Worm (Caenorhabditis elegans) whole organism, L1 larva: ENCODE results near the gene Y55F3AR.2.
A peak's percentile ranks its signal among the peaks of the same experiment; 100 is the strongest.
"Not testable (repeated sequence)": the region's sequence is repeated elsewhere in the genome, so short reads cannot be mapped to it uniquely, and the experiment has no call there.

Experiments used
- C04F5.9 ChIP-seq: sonication (generic microtip); optimal IDR thresholded peaks from 2 replicates; lab custom pipeline; 2016; ENCODE audit warnings: missing genetic modification characterization, missing compliant biosample characterization
- C16A3.4 ChIP-seq: fragments of 150-350 bp; optimal IDR thresholded peaks from 2 replicates; lab custom pipeline; 2014; ENCODE audit warnings: missing biosample characterization, missing genetic modification characterization
- Y116A8C.19 ChIP-seq: sonication (generic microtip); optimal IDR thresholded peaks from 2 replicates; lab custom pipeline; 2016; ENCODE audit warnings: missing compliant biosample characterization, missing genetic modification characterization, borderline replicate concordance
- aly-2 ChIP-seq: fragments of 150-350 bp; optimal IDR thresholded peaks from 2 replicates; lab custom pipeline; 2014; ENCODE audit warnings: missing biosample characterization, missing genetic modification characterization
- blmp-1 ChIP-seq: fragments of 150-350 bp; optimal IDR thresholded peaks from 2 replicates; lab custom pipeline; 2014; ENCODE audit warnings: missing biosample characterization, missing genetic modification characterization
- ceh-82 ChIP-seq, 3 experiments: fragments of 150-350 bp in 1 of 3; sonication (generic microtip) in 2 of 3; optimal IDR thresholded peaks; 2 replicates each; lab custom pipeline; 2014 to 2017; ENCODE audit warnings: missing biosample characterization in 3 of 3, missing genetic modification characterization in 3 of 3
- dpl-1 ChIP-seq, 3 experiments: fragments of 150-350 bp in 2 of 3; sonication (generic microtip) in 1 of 3; optimal IDR thresholded peaks; 2 replicates each; lab custom pipeline; 2014 to 2017; ENCODE audit warnings: missing biosample characterization in 3 of 3, missing genetic modification characterization in 3 of 3, missing genetic modification reagents in 3 of 3
- efl-1 ChIP-seq, 4 experiments: fragments of 150-350 bp; optimal IDR thresholded peaks in 3 of 4; peaks in 1 of 4; 1 replicate in 1 of 4; 2 replicates in 3 of 4; lab custom pipeline; 2014; ENCODE audit warnings: missing biosample characterization in 2 of 4, missing genetic modification characterization in 2 of 4, missing genetic modification reagents in 2 of 4
- egl-13 ChIP-seq: sonication (generic microtip); optimal IDR thresholded peaks from 2 replicates; lab custom pipeline; 2016; ENCODE audit warnings: missing genotype, missing genetic modification reagents, missing genetic modification characterization, missing compliant biosample characterization
- elt-2 ChIP-seq: sonication (generic microtip); optimal IDR thresholded peaks from 2 replicates; lab custom pipeline; 2016; ENCODE audit warnings: missing genetic modification characterization, mild to moderate bottlenecking, inconsistent platforms, missing compliant biosample characterization, missing genetic modification reagents
- ets-5 ChIP-seq: fragments of 200-800 bp; sonication (Bioruptor generic); IDR thresholded peaks from 2 replicates; pipeline ENCODE4 v1.3.6; 2022; ENCODE audit warnings: missing genetic modification characterization, missing compliant biosample characterization
- fkh-8 ChIP-seq: sonication (generic microtip); optimal IDR thresholded peaks from 2 replicates; lab custom pipeline; 2016; ENCODE audit warnings: mild to moderate bottlenecking, missing genetic modification characterization, missing compliant biosample characterization
- hlh-17 ChIP-seq: fragments of 200-800 bp; sonication (Bioruptor generic); optimal IDR thresholded peaks from 2 replicates; lab custom pipeline; 2018; ENCODE audit warnings: missing genetic modification characterization, mild to moderate bottlenecking, missing compliant biosample characterization, moderate library complexity, borderline replicate concordance
- hpl-2 ChIP-seq: fragments of 150-350 bp; optimal IDR thresholded peaks from 2 replicates; lab custom pipeline; 2014; ENCODE audit warnings: missing biosample characterization, missing genetic modification reagents, missing genetic modification characterization
- irx-1 ChIP-seq: sonication (generic microtip); optimal IDR thresholded peaks from 2 replicates; lab custom pipeline; 2016; ENCODE audit warnings: missing genetic modification characterization, missing compliant biosample characterization
- isw-1 ChIP-seq: fragments of 200-800 bp; sonication (Bioruptor generic); IDR thresholded peaks from 2 replicates; pipeline ENCODE4 v1.3.6; 2022; ENCODE audit warnings: missing genetic modification characterization, missing compliant biosample characterization
- lin-14 ChIP-seq: fragments of 200-800 bp; sonication (Bioruptor generic); optimal IDR thresholded peaks from 2 replicates; lab custom pipeline; 2018; ENCODE audit warnings: mild to moderate bottlenecking, missing genetic modification characterization, moderate library complexity, missing compliant biosample characterization
- lin-15B ChIP-seq: fragments of 150-350 bp; sonication (generic microtip); optimal IDR thresholded peaks from 3 replicates; lab custom pipeline; 2014; ENCODE audit warnings: missing biosample characterization, missing genetic modification characterization
- lin-35 ChIP-seq, 2 experiments: fragments of 150-350 bp; optimal IDR thresholded peaks; 2 replicates each; lab custom pipeline; 2014; ENCODE audit warnings: missing biosample characterization in 2 of 2, missing genetic modification characterization in 2 of 2, missing genetic modification reagents in 2 of 2
- lsy-2 ChIP-seq, 2 experiments: fragments of 150-350 bp; optimal IDR thresholded peaks; 2 replicates each; lab custom pipeline; 2014; ENCODE audit warnings: missing biosample characterization in 2 of 2, missing genetic modification characterization in 2 of 2
- mab-9 ChIP-seq: fragments of 200-800 bp; sonication (Bioruptor generic); IDR thresholded peaks from 2 replicates; pipeline ENCODE4 v1.3.6; 2022; ENCODE audit warnings: missing genetic modification reagents, missing genetic modification characterization, missing compliant biosample characterization
- mep-1 ChIP-seq: fragments of 150-350 bp; optimal IDR thresholded peaks from 2 replicates; lab custom pipeline; 2014; ENCODE audit warnings: missing biosample characterization, missing genetic modification characterization
- nhr-19 ChIP-seq: fragments of 200-800 bp; sonication (Bioruptor generic); conservative IDR thresholded peaks from 2 replicates; pipeline ENCODE4 v1.3.6; 2022; ENCODE audit warnings: missing genetic modification characterization, missing compliant biosample characterization
- nhr-20 ChIP-seq: sonication (generic microtip); optimal IDR thresholded peaks from 2 replicates; lab custom pipeline; 2016; ENCODE audit warnings: mild to moderate bottlenecking, missing genetic modification characterization, missing compliant biosample characterization
- nhr-47 ChIP-seq: sonication (generic microtip); optimal IDR thresholded peaks from 2 replicates; lab custom pipeline; 2016; ENCODE audit warnings: mild to moderate bottlenecking, missing genetic modification characterization, moderate library complexity, missing compliant biosample characterization
- nhr-84 ChIP-seq: sonication (generic microtip); optimal IDR thresholded peaks from 2 replicates; lab custom pipeline; 2017; ENCODE audit warnings: missing biosample characterization, missing genetic modification characterization
- nhr-85 ChIP-seq: sonication (generic microtip); peaks from one replicate; lab custom pipeline; 2016; ENCODE audit warnings: missing genetic modification characterization, inconsistent platforms, missing compliant biosample characterization
- rnt-1 ChIP-seq: sonication (generic microtip); optimal IDR thresholded peaks from 2 replicates; lab custom pipeline; 2016; ENCODE audit warnings: mild to moderate bottlenecking, missing genetic modification characterization, moderate library complexity, missing compliant biosample characterization
- skn-1 ChIP-seq: fragments of 150-350 bp; optimal IDR thresholded peaks from 2 replicates; lab custom pipeline; 2014; ENCODE audit warnings: missing biosample characterization, missing genetic modification characterization
- snpc-4 ChIP-seq: fragments of 150-350 bp; optimal IDR thresholded peaks from 2 replicates; lab custom pipeline; 2014; ENCODE audit warnings: missing biosample characterization, missing genetic modification characterization
- snu-23 ChIP-seq: sonication (generic microtip); optimal IDR thresholded peaks from 2 replicates; lab custom pipeline; 2016; ENCODE audit warnings: missing genetic modification characterization, missing compliant biosample characterization
- sox-4 ChIP-seq: sonication (generic microtip); optimal IDR thresholded peaks from 2 replicates; lab custom pipeline; 2016; ENCODE audit warnings: missing genetic modification characterization, missing compliant biosample characterization
- sptf-1 ChIP-seq: fragments of 150-350 bp; optimal IDR thresholded peaks from 2 replicates; lab custom pipeline; 2014; ENCODE audit warnings: missing biosample characterization, missing genetic modification characterization
- swsn-7 ChIP-seq: sonication (generic microtip); optimal IDR thresholded peaks from 2 replicates; lab custom pipeline; 2016; ENCODE audit warnings: missing genetic modification characterization, missing compliant biosample characterization
- tbx-2 ChIP-seq: sonication (generic microtip); optimal IDR thresholded peaks from 2 replicates; lab custom pipeline; 2016; ENCODE audit warnings: missing genetic modification characterization, missing compliant biosample characterization
- tlp-1 ChIP-seq: fragments of 150-350 bp; optimal IDR thresholded peaks from 2 replicates; lab custom pipeline; 2014; ENCODE audit warnings: missing biosample characterization, missing genetic modification characterization
- vab-15 ChIP-seq: sonication (generic microtip); optimal IDR thresholded peaks from 2 replicates; lab custom pipeline; 2017; ENCODE audit warnings: missing genotype, mild to moderate bottlenecking, missing genetic modification characterization, missing compliant biosample characterization
- xbp-1 ChIP-seq: sonication (generic microtip); optimal IDR thresholded peaks from 2 replicates; lab custom pipeline; 2016; ENCODE audit warnings: missing genetic modification characterization, missing compliant biosample characterization
- zip-4 ChIP-seq: fragments of 200-800 bp; sonication (Bioruptor generic); optimal IDR thresholded peaks from 2 replicates; lab custom pipeline; 2018; ENCODE audit warnings: mild to moderate bottlenecking, missing genetic modification characterization, moderate library complexity, missing compliant biosample characterization
- ztf-11 ChIP-seq, 2 experiments: sonication (generic microtip); optimal IDR thresholded peaks; 2 replicates each; lab custom pipeline; 2016 to 2017; ENCODE audit warnings: missing genetic modification characterization in 2 of 2, missing biosample characterization in 1 of 2, missing compliant biosample characterization in 1 of 2

Gene Y55F3AR.2

DNA sequence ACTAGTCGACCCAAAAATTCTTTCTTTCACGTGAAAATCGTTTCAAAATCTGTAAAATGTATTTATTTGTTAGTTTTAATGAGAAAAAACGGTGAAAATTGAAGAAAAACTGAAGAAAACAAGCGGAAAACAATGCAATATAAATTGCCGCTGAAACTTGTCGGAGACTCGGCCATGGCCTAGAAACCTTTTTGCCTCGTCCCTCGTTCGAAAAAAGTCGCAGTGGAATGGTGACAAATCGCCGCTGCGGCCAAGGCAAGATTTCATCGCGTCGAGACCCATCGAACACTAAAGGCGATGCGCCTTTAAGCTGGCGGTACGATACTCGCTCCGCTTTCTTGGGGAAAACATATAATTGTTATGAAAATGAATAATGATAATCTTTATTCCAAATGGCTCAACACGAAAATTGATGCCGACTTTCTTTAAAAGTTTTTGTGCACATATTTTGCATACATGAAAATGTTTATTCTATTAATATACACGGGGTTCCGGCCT is 42.7 kb upstream of the Y55F3AR.2 start, which contains the start of gene Y55F3AM.21:
Gene Y55F3AM.21, minus strand, starts transcription at position 51 of the 498 bp plus-strand sequence.
- TF ChIP-seq sox-4 (tag; lab: Kevin White, UChicago); skn-1; ets-5: not testable (repeated sequence)

DNA sequence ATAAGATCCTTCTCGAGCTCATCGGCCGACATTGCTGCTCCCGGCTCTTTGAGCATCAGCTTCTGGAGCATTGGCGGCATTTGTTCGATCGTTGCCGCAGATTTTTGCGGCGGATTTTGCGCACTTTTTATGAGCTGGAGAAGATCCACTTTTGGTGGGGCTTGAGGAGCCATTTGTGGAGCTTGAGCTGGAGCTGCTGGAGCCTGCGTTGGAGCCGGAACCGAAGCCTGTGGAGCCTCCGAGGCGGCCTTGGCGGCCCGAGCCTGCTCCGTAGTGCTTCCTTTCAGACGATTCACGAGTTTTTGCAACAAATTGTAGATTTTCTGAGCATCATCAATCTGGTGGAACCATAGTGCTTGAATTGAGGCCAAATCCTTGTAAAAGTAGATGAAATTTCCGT is 40.4 kb upstream of the Y55F3AR.2 start:
- no peak for TF ChIP-seq efl-1 (optimal IDR thresholded peaks at IDR 0.05; lab: Kevin White, UChicago)
- TF ChIP-seq efl-1 (GFP tag; optimal IDR thresholded peaks at IDR 0.05 in 1 of 2; lab: Kevin White, UChicago): peak in 1 of 2 experiments; percentile 10
- TF ChIP-seq vab-15 (tag; lab: Kevin White, UChicago): no peak

DNA sequence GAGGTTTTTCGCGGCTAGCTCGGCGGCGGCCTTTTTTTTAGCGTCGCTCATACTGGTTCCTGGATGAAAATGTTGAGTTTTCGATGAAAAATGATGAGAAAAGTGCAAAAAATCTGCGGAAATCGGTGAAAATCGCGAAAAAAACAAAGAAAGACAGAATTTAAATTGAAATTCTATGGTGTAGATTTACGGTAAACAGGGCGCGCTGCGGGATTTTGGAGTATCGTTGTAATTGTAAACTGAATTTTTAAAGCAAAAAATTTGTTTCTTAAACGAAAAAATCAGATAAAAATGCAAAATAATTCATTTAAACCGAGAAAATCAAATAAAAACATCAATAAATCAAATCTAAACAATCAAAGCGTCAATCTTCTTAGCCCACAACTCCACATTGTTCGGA is 39.6 kb upstream of the Y55F3AR.2 start, which contains the start of gene dcap-1:
Gene dcap-1, minus strand, starts transcription at position 59 of the 400 bp plus-strand sequence.
- TF ChIP-seq efl-1 (optimal IDR thresholded peaks at IDR 0.05; lab: Kevin White, UChicago) (peak; percentile 48 to 63), efl-1 (GFP tag; optimal IDR thresholded peaks at IDR 0.05 in 1 of 2; lab: Kevin White, UChicago) (peak; percentile 60 to 91), snu-23 (GFP tag; lab: Kevin White, UChicago) (peak; percentile 53), ets-5 (no peak), lin-15B (tag; lab: Kevin White, UChicago) (peak; percentile 2), nhr-20 (tag; lab: Kevin White, UChicago) (peak; percentile 2), C04F5.9 (peak; percentile 45), lin-14 (GFP tag; lab: Kevin White, UChicago) (no peak), swsn-7 (tag; lab: Kevin White, UChicago) (peak; percentile 31), C16A3.4 (peak; percentile 12), lsy-2 (tag; optimal IDR thresholded peaks at IDR 0.05; lab: Kevin White, UChicago) (peak; percentile 49 to 69), nhr-47 (peak; percentile 51), isw-1 (GFP tag; lab: Robert Waterston, UW) (peak; percentile 20; the same call in 1 of the 2 replicates), snpc-4 (tag; lab: Kevin White, UChicago) (peak; percentile 19), rnt-1 (tag; lab: Kevin White, UChicago) (peak; percentile 6), tbx-2 (tag; lab: Kevin White, UChicago) (peak; percentile 29), tlp-1 (tag; lab: Kevin White, UChicago) (no peak), ztf-11 (tag; optimal IDR thresholded peaks at IDR 0.05; lab: Kevin White, UChicago) (no peak), aly-2 (peak; percentile 7), blmp-1 (tag; lab: Kevin White, UChicago) (peak; percentile 21), lin-35 (GFP tag; optimal IDR thresholded peaks at IDR 0.05; lab: Kevin White, UChicago) (peak; percentile 46 to 59), ceh-82 (tag; optimal IDR thresholded peaks at IDR 0.05; lab: Kevin White, UChicago) (peak in 2 of 3 experiments; percentile 36 to 53), dpl-1 (GFP tag; optimal IDR thresholded peaks at IDR 0.05; lab: Kevin White, UChicago) (peak; percentile 26 to 62 (median 47)), mep-1 (tag; lab: Kevin White, UChicago) (no peak), hlh-17 (GFP tag; lab: Kevin White, UChicago) (no peak), nhr-19 (0 out of 2 replicates have a peak, but pooled peaks have one; percentile 20), nhr-85 (tag; lab: Kevin White, UChicago) (peak; percentile 74), xbp-1 (peak; percentile 37), irx-1 (tag; lab: Kevin White, UChicago) (no peak)

DNA sequence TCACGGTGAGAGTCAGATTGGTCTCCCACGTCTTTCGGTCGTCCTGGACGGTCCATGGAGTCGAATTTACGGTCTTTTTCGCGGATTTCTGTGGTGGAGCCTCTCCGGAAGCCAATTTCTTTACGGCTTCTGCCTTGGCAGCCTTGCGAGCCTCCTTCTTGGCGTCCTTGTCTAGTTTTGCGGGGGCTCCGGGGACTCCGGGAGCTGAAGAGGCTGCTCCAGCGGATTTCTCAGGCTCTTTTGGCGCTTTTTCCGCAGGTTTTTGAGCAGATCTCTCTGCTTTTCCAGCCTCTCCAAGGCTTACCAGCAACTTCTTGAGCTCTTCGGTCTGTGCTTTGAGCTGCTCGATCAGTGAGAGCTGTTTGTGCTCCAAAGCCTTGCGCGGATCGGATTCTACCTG is 38.6 kb upstream of the Y55F3AR.2 start:
- no peak for TF ChIP-seq fkh-8
- TF ChIP-seq Y116A8C.19 (tag; lab: Kevin White, UChicago): no peak
- TF ChIP-seq zip-4 (GFP tag; lab: Kevin White, UChicago): no peak
- TF ChIP-seq lin-15B (tag; lab: Kevin White, UChicago): no peak
- no peak for TF ChIP-seq mab-9 (GFP tag; lab: Robert Waterston, UW)
- TF ChIP-seq elt-2 (tag; lab: Kevin White, UChicago): no peak
- TF ChIP-seq swsn-7 (tag; lab: Kevin White, UChicago): no peak
- TF ChIP-seq nhr-47: no peak
- no peak for TF ChIP-seq C04F5.9
- TF ChIP-seq nhr-84 (tag; lab: Kevin White, UChicago): no peak
- no peak for TF ChIP-seq egl-13 (tag; lab: Kevin White, UChicago)
- no peak for TF ChIP-seq sptf-1
- TF ChIP-seq hpl-2 (GFP tag; lab: Kevin White, UChicago): no peak
